Worm (Caenorhabditis elegans): ENCODE data around the gene ptr-18.

ptr-18 gene

ce11 chrII:12966274-12966673, 928 bp downstream of the ptr-18 start:
- TF ChIP-seq F49E8.2 (tag; optimal IDR thresholded peaks at IDR 0.05; ENCODE audit: insufficient read depth) = no peak
- TF ChIP-seq pbrm-1 (GFP tag; IDR thresholded peaks at IDR 0.05) = no peak
- TF ChIP-seq ztf-28 (GFP tag; IDR thresholded peaks at IDR 0.05) = no peak
- no peak for TF ChIP-seq die-1 (tag; optimal IDR thresholded peaks at IDR 0.05)
- TF ChIP-seq akir-1 (GFP tag; optimal IDR thresholded peaks at IDR 0.05) = no peak
- no peak for TF ChIP-seq hsf-1 (GFP tag; IDR thresholded peaks at IDR 0.05)
- no peak for TF ChIP-seq B0035.1 (tag; optimal IDR thresholded peaks at IDR 0.05)
- TF ChIP-seq aptf-3 (GFP tag; IDR thresholded peaks at IDR 0.05) = no peak
- TF ChIP-seq snpc-1.1 (tag; optimal IDR thresholded peaks at IDR 0.05; ENCODE audit: insufficient read depth) = no peak
- TF ChIP-seq hlh-26 (GFP tag; conservative IDR thresholded peaks at IDR 0.05) = no peak
- no peak for TF ChIP-seq hmg-20 (GFP tag; IDR thresholded peaks at IDR 0.05)
- no peak for TF ChIP-seq lin-40 (tag; optimal IDR thresholded peaks at IDR 0.05)
- TF ChIP-seq Y53F4B.3 (GFP tag; IDR thresholded peaks at IDR 0.05) = no peak
- TF ChIP-seq F57A8.1 (GFP tag; optimal IDR thresholded peaks at IDR 0.05) = no peak
- TF ChIP-seq D2030.7 (GFP tag; IDR thresholded peaks at IDR 0.05) = no peak
- TF ChIP-seq ztf-25 (GFP tag; IDR thresholded peaks at IDR 0.05) = no peak
- TF ChIP-seq T07F8.4 (tag; optimal IDR thresholded peaks at IDR 0.05) = no peak

DNA sequence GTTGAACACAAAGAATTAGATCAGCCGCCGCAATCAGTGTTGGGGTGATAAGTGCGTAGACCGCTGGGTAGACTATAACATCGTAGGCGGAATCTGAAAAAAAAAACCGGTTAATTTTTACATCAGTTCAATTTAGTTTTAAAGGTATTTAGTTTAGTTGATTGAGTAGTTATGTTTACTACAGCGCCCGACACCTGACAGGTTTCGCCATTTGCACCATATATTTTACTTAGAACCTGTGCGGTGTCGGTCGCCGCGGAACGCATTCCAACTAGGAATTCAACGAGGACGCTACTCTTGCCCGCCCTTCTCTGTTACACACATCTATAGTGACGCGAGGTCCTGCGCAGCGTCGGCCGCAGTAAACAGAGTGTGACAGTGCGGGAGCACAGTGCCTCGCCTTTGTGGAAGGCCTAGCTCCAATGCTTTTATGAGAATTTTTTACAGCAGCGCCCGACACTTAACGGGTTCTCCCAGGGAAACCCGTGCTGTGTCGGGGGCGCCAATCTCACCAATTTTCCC, 3.2 kb downstream of the ptr-18 start:
- no peak for TF ChIP-seq snpc-4 (GFP tag; optimal IDR thresholded peaks at IDR 0.05)
- TF ChIP-seq snpc-4 (tag; optimal IDR thresholded peaks at IDR 0.05) = peak in 3 of 4 experiments; percentile 63 to 77 (median 72)
- TF ChIP-seq egrh-3 (GFP tag; IDR thresholded peaks at IDR 0.05) = no peak
- TF ChIP-seq zfh-2 (GFP tag; conservative IDR thresholded peaks at IDR 0.05) = peak; percentile 40; the same call in 1 of the 2 replicates
- 0 out of 2 replicates have a peak, but pooled peaks have one; percentile 16 for TF ChIP-seq attf-3 (GFP tag; conservative IDR thresholded peaks at IDR 0.05)

DNA sequence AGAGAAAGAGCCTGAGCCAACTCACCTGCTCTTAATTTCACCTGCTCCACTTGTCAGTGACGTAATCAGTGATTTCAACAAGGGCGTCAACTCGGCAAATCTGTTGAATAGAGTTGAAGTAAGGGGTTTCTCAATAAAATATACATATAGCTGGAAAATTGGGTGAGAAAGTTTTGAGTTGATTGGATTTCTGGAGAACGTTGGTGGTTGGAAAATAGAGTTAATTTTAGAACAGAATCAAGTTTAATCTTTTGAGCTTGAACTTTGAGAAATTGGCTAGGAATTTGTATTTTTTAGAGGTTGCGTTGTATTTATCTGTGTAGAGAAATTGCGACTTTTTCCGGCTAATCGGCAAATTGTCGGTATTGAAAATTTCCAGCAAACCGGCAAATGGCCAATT, 4.3 kb downstream of the ptr-18 start, which contains the start of gene Y38F1A.4:
TSS of gene Y38F1A.4 (minus strand) at position 101 of the 400 bp plus-strand sequence.
- TF ChIP-seq somi-1 (GFP tag; optimal IDR thresholded peaks at IDR 0.05) (no peak), egl-44 (GFP tag; IDR thresholded peaks at IDR 0.05) (no peak), F10E7.11 (tag; optimal IDR thresholded peaks at IDR 0.05) (no peak), nfyb-1 (GFP tag; IDR thresholded peaks at IDR 0.05) (no peak), C06A6.2 (GFP tag; conservative IDR thresholded peaks at IDR 0.05) (no peak), nhr-27 (tag; optimal IDR thresholded peaks at IDR 0.05) (no peak), cebp-1 (GFP tag; IDR thresholded peaks at IDR 0.05) (no peak), cebp-1 (tag; optimal IDR thresholded peaks at IDR 0.05) (no peak), rpc-1 (optimal IDR thresholded peaks at IDR 0.05) (no peak), rpc-1 (tag; optimal IDR thresholded peaks at IDR 0.05) (no peak), aptf-2 (GFP tag; conservative IDR thresholded peaks at IDR 0.05) (no peak), madf-10 (tag; optimal IDR thresholded peaks at IDR 0.05) (no peak), T26A5.8 (tag; optimal IDR thresholded peaks at IDR 0.05) (no peak), hrde-1 (tag; optimal IDR thresholded peaks at IDR 0.05; ENCODE audit: borderline replicate concordance) (no peak), ztf-25 (GFP tag; IDR thresholded peaks at IDR 0.05) (no peak), attf-6 (GFP tag; IDR thresholded peaks at IDR 0.05) (no peak), unc-130 (GFP tag; optimal IDR thresholded peaks at IDR 0.05) (no peak)
